Worm (Caenorhabditis elegans): ENCODE data around the gene C15H7.4.

Gene C15H7.4

DNA sequence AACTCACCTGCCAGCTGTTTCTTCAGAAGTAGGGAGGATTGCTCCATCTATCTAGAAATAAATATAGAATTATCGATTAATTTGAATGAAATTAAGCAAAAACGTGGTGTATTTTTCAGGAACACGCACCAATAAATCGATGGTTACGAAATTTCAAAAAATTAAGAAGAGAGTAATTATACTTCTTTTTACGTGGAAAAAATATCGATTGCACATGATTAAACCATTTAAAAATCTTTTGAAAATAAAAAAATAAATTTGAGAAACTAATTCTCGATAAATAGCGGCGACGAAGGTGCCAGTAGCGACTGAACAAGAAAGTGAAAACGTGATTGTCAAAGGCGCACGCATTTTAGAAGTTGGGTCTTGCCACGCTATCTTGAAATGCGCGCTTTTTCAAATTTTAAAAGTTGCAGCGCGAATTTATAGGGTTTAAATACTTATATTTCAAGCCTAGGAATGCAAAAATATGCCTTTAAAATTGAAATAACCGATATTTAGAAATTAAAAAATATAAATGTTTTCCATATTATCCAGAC is 24.5 kb downstream of the C15H7.4 start, which contains the start of gene ubc-7:
ubc-7 (minus strand) TSS at position 51 of the 539 bp plus-strand sequence.
- TF ChIP-seq C04F5.9 (tag; optimal IDR thresholded peaks at IDR 0.05) (peak; percentile 64), elt-3 (tag; optimal IDR thresholded peaks at IDR 0.05) (peak in 3 of 6 experiments; percentile 20 to 92 (median 74)), C16A3.4 (tag; optimal IDR thresholded peaks at IDR 0.05) (peak; percentile 85), fos-1 (tag; optimal IDR thresholded peaks at IDR 0.05) (peak; percentile 63), vab-15 (tag; optimal IDR thresholded peaks at IDR 0.05) (no peak), rnt-1 (tag; optimal IDR thresholded peaks at IDR 0.05) (peak; percentile 81), mdl-1 (tag; optimal IDR thresholded peaks at IDR 0.05) (peak in 1 of 2 experiments; percentile 93), ceh-63 (GFP tag; optimal IDR thresholded peaks at IDR 0.05) (no peak), unc-30 (tag; optimal IDR thresholded peaks at IDR 0.05) (no peak), isw-1 (GFP tag; IDR thresholded peaks at IDR 0.05) (peak; percentile 82), xbp-1 (tag; optimal IDR thresholded peaks at IDR 0.05) (peak; percentile 79), ceh-88 (GFP tag; IDR thresholded peaks at IDR 0.05) (peak; percentile 57), aha-1 (tag; optimal IDR thresholded peaks at IDR 0.05) (peak; percentile 28), swsn-7 (tag; optimal IDR thresholded peaks at IDR 0.05) (peak; percentile 75), sptf-1 (tag; optimal IDR thresholded peaks at IDR 0.05) (no peak), fkh-4 (tag; optimal IDR thresholded peaks at IDR 0.05; ENCODE audit: borderline replicate concordance) (no peak), nhr-19 (GFP tag; conservative IDR thresholded peaks at IDR 0.05) (peak; percentile 85), mab-9 (GFP tag; IDR thresholded peaks at IDR 0.05) (no peak), nhr-20 (tag; optimal IDR thresholded peaks at IDR 0.05) (peak; percentile 87), lsy-2 (tag; optimal IDR thresholded peaks at IDR 0.05) (peak; percentile 91 to 94), alr-1 (tag; optimal IDR thresholded peaks at IDR 0.05; ENCODE audit: borderline replicate concordance) (no peak), grh-1 (GFP tag; IDR thresholded peaks at IDR 0.05) (peak; percentile 76), hpl-2 (GFP tag; optimal IDR thresholded peaks at IDR 0.05) (no peak), C34B4.2 (tag; optimal IDR thresholded peaks at IDR 0.05) (no peak), egl-13 (tag; optimal IDR thresholded peaks at IDR 0.05) (peak; percentile 53), elt-2 (tag; optimal IDR thresholded peaks at IDR 0.05) (peak; percentile 38), lin-14 (GFP tag; optimal IDR thresholded peaks at IDR 0.05) (peak; percentile 76), ztf-11 (tag; optimal IDR thresholded peaks at IDR 0.05) (no peak), pqm-1 (tag; optimal IDR thresholded peaks at IDR 0.05) (no peak), Y116A8C.19 (tag; optimal IDR thresholded peaks at IDR 0.05; ENCODE audit: borderline replicate concordance) (no peak), lin-35 (GFP tag; optimal IDR thresholded peaks at IDR 0.05) (peak; percentile 99), lin-15B (tag; optimal IDR thresholded peaks at IDR 0.05) (peak; percentile 74), nhr-90 (tag; optimal IDR thresholded peaks at IDR 0.05; ENCODE audit: poor library complexity) (peak; percentile 81), lin-13 (GFP tag; optimal IDR thresholded peaks at IDR 0.05) (peak; percentile 73), nhr-237 (tag; optimal IDR thresholded peaks at IDR 0.05) (peak; percentile 55), ceh-90 (tag; optimal IDR thresholded peaks at IDR 0.05) (peak; percentile 17), fkh-8 (tag; optimal IDR thresholded peaks at IDR 0.05) (peak; percentile 78), hlh-4 (tag; optimal IDR thresholded peaks at IDR 0.05) (no peak), nhr-28 (tag; optimal IDR thresholded peaks at IDR 0.05) (no peak), ces-1 (GFP tag; optimal IDR thresholded peaks at IDR 0.05) (no peak), lir-3 (tag; optimal IDR thresholded peaks at IDR 0.05; ENCODE audit: poor library complexity) (peak; percentile 69), ztf-4 (tag; optimal IDR thresholded peaks at IDR 0.05) (peak; percentile 56), ets-5 (GFP tag; IDR thresholded peaks at IDR 0.05) (no peak), nhr-71 (tag; optimal IDR thresholded peaks at IDR 0.05) (peak; percentile 88), irx-1 (tag; optimal IDR thresholded peaks at IDR 0.05) (peak; percentile 67), nhr-85 (tag) (peak; percentile 86), nhr-84 (tag; optimal IDR thresholded peaks at IDR 0.05) (no peak), sox-4 (tag; optimal IDR thresholded peaks at IDR 0.05) (peak; percentile 51), zip-4 (GFP tag; optimal IDR thresholded peaks at IDR 0.05) (no peak), dpl-1 (GFP tag; optimal IDR thresholded peaks at IDR 0.05) (peak; percentile 98 to 99 (median 99)), nhr-11 (tag; optimal IDR thresholded peaks at IDR 0.05) (peak; percentile 38), lin-39 (tag; optimal IDR thresholded peaks at IDR 0.05) (peak; percentile 76)
